Fruit fly (Drosophila melanogaster): ENCODE results near the gene CG13693.

The CG13693 gene

DNA sequence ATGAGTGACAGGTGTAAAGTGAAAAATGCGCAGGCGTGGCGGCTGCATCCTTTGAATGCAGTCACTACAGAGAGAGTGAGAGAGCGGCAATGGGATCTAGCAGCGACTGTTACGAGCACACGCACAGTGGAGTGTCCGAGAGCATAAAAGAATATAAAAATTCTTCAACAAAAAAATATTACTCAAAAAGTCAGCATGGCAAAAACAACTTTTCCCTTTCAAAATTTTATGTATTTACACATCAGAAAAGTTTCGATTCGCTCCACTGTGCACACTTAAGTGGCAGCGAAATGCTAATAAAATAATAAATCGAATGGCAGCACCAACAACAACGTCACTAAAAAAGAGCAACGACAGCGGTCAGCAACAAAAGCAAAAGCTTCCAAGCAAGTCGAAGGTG is 8.9 kb upstream of the CG13693 start (continued):
- TF ChIP-seq CG18262 (tag; optimal IDR thresholded peaks at IDR 0.05) (peak; percentile 89), hth (optimal IDR thresholded peaks at IDR 0.05) (no peak), CG16863 (GFP tag; optimal IDR thresholded peaks at IDR 0.05) (peak; percentile 89), ase (GFP tag; IDR thresholded peaks at IDR 0.05) (peak; percentile 92), scrt (GFP tag; optimal IDR thresholded peaks at IDR 0.05) (peak; percentile 34), CG12299 (tag; optimal IDR thresholded peaks at IDR 0.05) (peak; percentile 23), CG1647 (GFP tag; optimal IDR thresholded peaks at IDR 0.05) (peak; percentile 88), gcm (GFP tag; optimal IDR thresholded peaks at IDR 0.05) (peak; percentile 81), pfk (GFP tag; optimal IDR thresholded peaks at IDR 0.05) (no peak), Bdp1 (GFP tag; optimal IDR thresholded peaks at IDR 0.05) (peak; percentile 73), CG17802 (tag; optimal IDR thresholded peaks at IDR 0.05) (peak; percentile 70), fru (optimal IDR thresholded peaks at IDR 0.05) (no peak), CG2712 (tag; optimal IDR thresholded peaks at IDR 0.05) (peak; percentile 93), org-1 (GFP tag; optimal IDR thresholded peaks at IDR 0.05) (peak; percentile 77), Bgb (GFP tag; IDR thresholded peaks at IDR 0.05; ENCODE audit: partially characterized antibody) (no peak), CG14441 (GFP tag; IDR thresholded peaks at IDR 0.05) (peak; percentile 89), Oli (tag; optimal IDR thresholded peaks at IDR 0.05) (peak; percentile 88), CG1602 (GFP tag; optimal IDR thresholded peaks at IDR 0.05) (peak; percentile 83), hkb (optimal IDR thresholded peaks at IDR 0.05) (no peak), hkb (GFP tag; IDR thresholded peaks at IDR 0.05) (peak; percentile 92), dm (GFP tag; optimal IDR thresholded peaks at IDR 0.05) (peak; percentile 69), schlank (tag; optimal IDR thresholded peaks at IDR 0.05) (peak; percentile 11), PHDP (tag; optimal IDR thresholded peaks at IDR 0.05) (peak; percentile 80), CrebB (tag; optimal IDR thresholded peaks at IDR 0.05) (peak; percentile 69), Ptx1 (GFP tag; IDR thresholded peaks at IDR 0.05) (peak; percentile 89), slbo (GFP tag; IDR thresholded peaks at IDR 0.05) (peak; percentile 80), CG8765 (GFP tag; IDR thresholded peaks at IDR 0.05) (peak; percentile 83; the same call in 1 of the 2 replicates), CG2129 (GFP tag; IDR thresholded peaks at IDR 0.05; ENCODE audit: partially characterized antibody) (no peak), ttk (GFP tag; IDR thresholded peaks at IDR 0.05) (peak; percentile 92), sisA (GFP tag; IDR thresholded peaks at IDR 0.05) (peak; percentile 93), E2f1 (GFP tag; IDR thresholded peaks at IDR 0.05) (peak; percentile 80), Nf-YB (GFP tag; optimal IDR thresholded peaks at IDR 0.05) (peak; percentile 61), Meics (GFP tag; optimal IDR thresholded peaks at IDR 0.05) (peak; percentile 65), CG13123 (GFP tag; optimal IDR thresholded peaks at IDR 0.05) (peak; percentile 70), CG3163 (GFP tag; optimal IDR thresholded peaks at IDR 0.05) (peak; percentile 38), CG17385 (GFP tag; optimal IDR thresholded peaks at IDR 0.05) (peak; percentile 78), caup (GFP tag; optimal IDR thresholded peaks at IDR 0.05; ENCODE audit: severe bottlenecking) (peak; percentile 76), ERR (GFP tag; optimal IDR thresholded peaks at IDR 0.05) (peak; percentile 70), CG10209 (GFP tag; optimal IDR thresholded peaks at IDR 0.05) (peak; percentile 87), CG4707 (GFP tag; optimal IDR thresholded peaks at IDR 0.05) (peak; percentile 98), ro (GFP tag; IDR thresholded peaks at IDR 0.05) (peak; percentile 61; the same call in 1 of the 2 replicates), CG9609 (GFP tag; optimal IDR thresholded peaks at IDR 0.05) (peak; percentile 84), CG8281 (tag; optimal IDR thresholded peaks at IDR 0.05) (peak; percentile 48), sim (GFP tag; IDR thresholded peaks at IDR 0.05) (peak; percentile 93), Ada2b (GFP tag; IDR thresholded peaks at IDR 0.05) (peak; percentile 87), Doc3 (GFP tag; IDR thresholded peaks at IDR 0.05; ENCODE audit: partially characterized antibody) (no peak), CG2678 (tag; optimal IDR thresholded peaks at IDR 0.05) (peak; percentile 78), knrl (GFP tag; IDR thresholded peaks at IDR 0.05; ENCODE audit: partially characterized antibody) (no peak), NfI (GFP tag; optimal IDR thresholded peaks at IDR 0.05) (peak; percentile 76), CG9437 (GFP tag; optimal IDR thresholded peaks at IDR 0.05) (peak; percentile 74), pho (GFP tag; optimal IDR thresholded peaks at IDR 0.05) (peak; percentile 40), CG10321 (GFP tag; IDR thresholded peaks at IDR 0.05) (peak; percentile 64)

Measured in whole organism, embryonic.